Fruit fly (Drosophila melanogaster) whole organism, pupa: ENCODE results near the gene pira.

Experiments used
- CG13204 ChIP-seq: fragments of 200-800 bp; sonication (Bioruptor generic); optimal IDR thresholded peaks from 2 replicates; lab custom pipeline; 2018; ENCODE audit warnings: missing biosample characterization, mild to moderate bottlenecking, missing genetic modification characterization, moderate library complexity
- CG4496 ChIP-seq: fragments of 200-800 bp; sonication (Bioruptor generic); IDR thresholded peaks from 3 replicates; pipeline ENCODE4 v1.3.6; 2022; ENCODE audit warnings: missing biosample characterization, missing genetic modification characterization
- EcR ChIP-seq: fragments of 200-800 bp; sonication (Bioruptor generic); optimal IDR thresholded peaks from 3 replicates; lab custom pipeline; 2019; ENCODE audit warnings: missing biosample characterization, missing genetic modification characterization, mild to moderate bottlenecking, moderate library complexity, missing genetic modification reagents

dm6 chrX:12737735-12738390 is 25.5 kb downstream of the pira start:
- no peak for TF ChIP-seq EcR (GFP tag; lab: Kevin White, UChicago)
- TF ChIP-seq CG4496 (GFP tag; lab: Robert Waterston, UW): peak; percentile 40; the same call in 1 of the 3 replicates
- TF ChIP-seq CG13204 (GFP tag; lab: Kevin White, UChicago): no peak
